Fruit fly (Drosophila melanogaster): ENCODE results near the gene Osi24.

Gene Osi24

DNA sequence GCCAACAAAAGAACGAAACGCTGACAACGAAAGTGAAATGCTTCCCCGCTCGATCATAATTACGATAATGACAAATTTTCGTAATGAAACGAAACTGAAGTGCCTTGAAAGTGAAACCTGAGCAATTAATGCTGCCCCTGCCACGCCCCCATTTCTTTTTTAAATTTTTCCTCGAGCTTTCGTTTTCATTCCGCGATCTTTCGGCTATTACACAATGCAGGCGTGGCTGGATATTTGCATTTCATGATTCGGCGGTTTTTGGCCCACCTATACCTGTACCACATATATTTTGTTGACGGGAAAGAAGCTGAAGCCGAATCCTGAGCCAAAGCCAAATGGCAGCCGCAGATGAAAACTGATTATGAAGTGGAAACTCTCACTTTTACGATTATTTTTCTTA, 41.7 kb downstream of the Osi24 start:
- TF ChIP-seq Blimp-1 (GFP tag; optimal IDR thresholded peaks at IDR 0.05) (peak; percentile 93), Elba2 (GFP tag; optimal IDR thresholded peaks at IDR 0.05) (no peak)

dm6 chr3R:6241289-6241688, 42.7 kb downstream of the Osi24 start:
- TF ChIP-seq CG33213 (GFP tag; optimal IDR thresholded peaks at IDR 0.05): no peak
- TF ChIP-seq gsb (GFP tag; IDR thresholded peaks at IDR 0.05): no peak
- TF ChIP-seq tin (GFP tag; optimal IDR thresholded peaks at IDR 0.05): no peak
- TF ChIP-seq sc (optimal IDR thresholded peaks at IDR 0.05): no peak
- peak; percentile 27 for TF ChIP-seq sc (GFP tag; optimal IDR thresholded peaks at IDR 0.05)
- TF ChIP-seq CG17359 (tag; optimal IDR thresholded peaks at IDR 0.05): peak; percentile 51
- TF ChIP-seq row (GFP tag; IDR thresholded peaks at IDR 0.05): 0 out of 3 replicates have a peak, but pooled peaks have one; percentile 20
- TF ChIP-seq tio (GFP tag; optimal IDR thresholded peaks at IDR 0.05): no peak
- no peak for TF ChIP-seq CG7963 (GFP tag; IDR thresholded peaks at IDR 0.05; ENCODE audit: partially characterized antibody)
- TF ChIP-seq Abd-B (GFP tag; optimal IDR thresholded peaks at IDR 0.05): no peak
- TF ChIP-seq Ssrp (tag; optimal IDR thresholded peaks at IDR 0.05): peak; percentile 65
- TF ChIP-seq lola (GFP tag; optimal IDR thresholded peaks at IDR 0.05): peak in 1 of 3 experiments; percentile 42
- peak; percentile 42 for TF ChIP-seq CG9437 (GFP tag; optimal IDR thresholded peaks at IDR 0.05)
- no peak for TF ChIP-seq CG5245 (GFP tag; optimal IDR thresholded peaks at IDR 0.05)
- TF ChIP-seq CG9215 (GFP tag; IDR thresholded peaks at IDR 0.05): no peak
- TF ChIP-seq unpg (GFP tag; optimal IDR thresholded peaks at IDR 0.05): peak; percentile 24
- no peak for TF ChIP-seq Awh (GFP tag; IDR thresholded peaks at IDR 0.05)
- TF ChIP-seq trem (tag; optimal IDR thresholded peaks at IDR 0.05): peak; percentile 16
- peak; percentile 36 for TF ChIP-seq CG17829 (tag; optimal IDR thresholded peaks at IDR 0.05)
- TF ChIP-seq CG17802 (tag; optimal IDR thresholded peaks at IDR 0.05): no peak
- TF ChIP-seq phol (tag; optimal IDR thresholded peaks at IDR 0.05): peak; percentile 72
- peak; percentile 56 for TF ChIP-seq CG8388 (GFP tag; optimal IDR thresholded peaks at IDR 0.05)
- no peak for TF ChIP-seq CG7745 (tag; optimal IDR thresholded peaks at IDR 0.05)
- no peak for TF ChIP-seq Jarid2 (GFP tag; optimal IDR thresholded peaks at IDR 0.05)
- TF ChIP-seq ATbp (GFP tag; optimal IDR thresholded peaks at IDR 0.05): peak; percentile 69
- peak; percentile 29 for TF ChIP-seq CG2875 (GFP tag; optimal IDR thresholded peaks at IDR 0.05)
- TF ChIP-seq sens (GFP tag): peak; percentile 63
- TF ChIP-seq CG8924 (tag; optimal IDR thresholded peaks at IDR 0.05): peak; percentile 56
- TF ChIP-seq fd3F (GFP tag; optimal IDR thresholded peaks at IDR 0.05): no peak
- no peak for TF ChIP-seq jing (GFP tag; optimal IDR thresholded peaks at IDR 0.05)
- peak; percentile 20 for TF ChIP-seq CG30403 (GFP tag; optimal IDR thresholded peaks at IDR 0.05)
- no peak for TF ChIP-seq crc (GFP tag; optimal IDR thresholded peaks at IDR 0.05)
- no peak for TF ChIP-seq CG31365 (tag; optimal IDR thresholded peaks at IDR 0.05)
- TF ChIP-seq Eip74EF (GFP tag; optimal IDR thresholded peaks at IDR 0.05): peak in 1 of 2 experiments; percentile 60
- TF ChIP-seq Oli (tag; optimal IDR thresholded peaks at IDR 0.05): peak; percentile 34
- TF ChIP-seq croc (GFP tag; conservative IDR thresholded peaks at IDR 0.05): no peak; the same call in 2 of the 3 replicates
- TF ChIP-seq CG14710 (tag; optimal IDR thresholded peaks at IDR 0.05): peak; percentile 46
- peak; percentile 15 for TF ChIP-seq CG17385 (GFP tag; optimal IDR thresholded peaks at IDR 0.05)
- peak; percentile 47 for TF ChIP-seq CG7839 (tag; optimal IDR thresholded peaks at IDR 0.05)
- peak; percentile 56 for TF ChIP-seq CG15601 (tag; optimal IDR thresholded peaks at IDR 0.05)
- peak; percentile 66 for TF ChIP-seq CG2678 (tag; optimal IDR thresholded peaks at IDR 0.05)
- peak; percentile 73 for TF ChIP-seq Sox100B (GFP tag; optimal IDR thresholded peaks at IDR 0.05)
- peak; percentile 43 for TF ChIP-seq CG11504 (tag; optimal IDR thresholded peaks at IDR 0.05)
- no peak for TF ChIP-seq inv (GFP tag; IDR thresholded peaks at IDR 0.05; ENCODE audit: partially characterized antibody)
- TF ChIP-seq onecut (GFP tag; IDR thresholded peaks at IDR 0.05): no peak
- no peak for TF ChIP-seq Bgb (GFP tag; IDR thresholded peaks at IDR 0.05; ENCODE audit: partially characterized antibody)
